Fruit fly (Drosophila melanogaster): Measurements from ENCODE around the gene GATAe.
A peak's percentile ranks its signal among the peaks of the same experiment; 100 is the strongest.

The GATAe gene

dm6 chr3R:15984483-15985118 lies 24.3 kb upstream of the GATAe start (continued):
- TF ChIP-seq tna (GFP tag; IDR thresholded peaks at IDR 0.05; ENCODE audit: partially characterized antibody) (no peak), Sin3A (optimal IDR thresholded peaks at IDR 0.05) (no peak), CG8089 (GFP tag; optimal IDR thresholded peaks at IDR 0.05) (no peak), CG17328 (GFP tag; IDR thresholded peaks at IDR 0.05) (peak; percentile 46; the same call in 1 of the 2 replicates), B-H1 (GFP tag; IDR thresholded peaks at IDR 0.05) (no peak), CG12769 (tag; optimal IDR thresholded peaks at IDR 0.05) (peak; percentile 59), CG8281 (tag; optimal IDR thresholded peaks at IDR 0.05) (no peak), ci (GFP tag; IDR thresholded peaks at IDR 0.05) (no peak), nmo (GFP tag; optimal IDR thresholded peaks at IDR 0.05) (peak; percentile 73), Spps (tag; optimal IDR thresholded peaks at IDR 0.05) (peak; percentile 27), CG13424 (tag; optimal IDR thresholded peaks at IDR 0.05) (peak; percentile 53), CoRest (tag; optimal IDR thresholded peaks at IDR 0.05) (peak; percentile 57), al (GFP tag; IDR thresholded peaks at IDR 0.05) (no peak), Ssrp (tag; optimal IDR thresholded peaks at IDR 0.05) (peak; percentile 38), wdn (GFP tag; IDR thresholded peaks at IDR 0.05) (no peak), Ets97D (GFP tag; optimal IDR thresholded peaks at IDR 0.05) (no peak), lmd (GFP tag; IDR thresholded peaks at IDR 0.05) (peak; percentile 57), CG30431 (GFP tag; optimal IDR thresholded peaks at IDR 0.05) (no peak), esg (GFP tag; conservative IDR thresholded peaks at IDR 0.05) (no peak; the same call in 1 of the 2 replicates), caup (GFP tag; optimal IDR thresholded peaks at IDR 0.05; ENCODE audit: severe bottlenecking) (no peak), sob (GFP tag; IDR thresholded peaks at IDR 0.05) (peak; percentile 37), CG17612 (GFP tag; IDR thresholded peaks at IDR 0.05) (no peak), CG3065 (GFP tag; optimal IDR thresholded peaks at IDR 0.05) (no peak), Pdp1 (GFP tag; optimal IDR thresholded peaks at IDR 0.05) (no peak), tup (GFP tag; optimal IDR thresholded peaks at IDR 0.05) (no peak), CG1832 (GFP tag; optimal IDR thresholded peaks at IDR 0.05) (no peak), ewg (GFP tag; optimal IDR thresholded peaks at IDR 0.05) (no peak), da (GFP tag; optimal IDR thresholded peaks at IDR 0.05) (no peak), TFAM (GFP tag; optimal IDR thresholded peaks at IDR 0.05) (no peak), insv (GFP tag; optimal IDR thresholded peaks at IDR 0.05) (no peak), croc (GFP tag; conservative IDR thresholded peaks at IDR 0.05) (peak; percentile 53; the same call in 2 of the 3 replicates), crol (GFP tag; IDR thresholded peaks at IDR 0.05) (peak; percentile 93), dmrt99B (tag; optimal IDR thresholded peaks at IDR 0.05) (peak; percentile 65), tin (GFP tag; optimal IDR thresholded peaks at IDR 0.05) (peak; percentile 37), hth (optimal IDR thresholded peaks at IDR 0.05) (no peak), Hey (tag; optimal IDR thresholded peaks at IDR 0.05) (no peak), zen (tag; optimal IDR thresholded peaks at IDR 0.05) (peak; percentile 43), CG1024 (GFP tag; IDR thresholded peaks at IDR 0.05) (no peak), E2f1 (GFP tag; IDR thresholded peaks at IDR 0.05) (peak; percentile 43; the same call in 1 of the 2 replicates), CG1603 (tag; optimal IDR thresholded peaks at IDR 0.05) (peak; percentile 77), CG2120 (GFP tag; optimal IDR thresholded peaks at IDR 0.05) (peak; percentile 38), ttk (GFP tag; IDR thresholded peaks at IDR 0.05) (no peak; the same call in 1 of the 2 replicates), chn (GFP tag; optimal IDR thresholded peaks at IDR 0.05) (no peak), amos (GFP tag; IDR thresholded peaks at IDR 0.05; ENCODE audit: partially characterized antibody) (no peak), CG6272 (GFP tag; IDR thresholded peaks at IDR 0.05) (no peak), CG9727 (GFP tag; optimal IDR thresholded peaks at IDR 0.05) (peak; percentile 73), tx (GFP tag; optimal IDR thresholded peaks at IDR 0.05) (no peak), CG2199 (GFP tag; IDR thresholded peaks at IDR 0.05) (no peak), CG4328 (GFP tag; optimal IDR thresholded peaks at IDR 0.05) (no peak), vvl (GFP tag; IDR thresholded peaks at IDR 0.05) (peak; percentile 60; the same call in 1 of the 2 replicates), CG17361 (GFP tag; IDR thresholded peaks at IDR 0.05) (peak; percentile 44; the same call in 2 of the 3 replicates)

Data from whole organism, embryonic.